Worm (Caenorhabditis elegans) whole organism, midembryonic: ENCODE data around the gene srb-6.

ENCODE experiments used
- T22C8.4 ChIP-seq: fragments of 200-800 bp; sonication (Bioruptor generic); IDR thresholded peaks from 2 replicates; pipeline ENCODE4 v1.3.6; 2022; ENCODE audit warnings: missing genetic modification characterization, missing compliant biosample characterization
- flt-1 ChIP-seq: fragments of 200-800 bp; sonication (Bioruptor generic); IDR thresholded peaks from 2 replicates; pipeline ENCODE4 v1.3.6; 2022; ENCODE audit warnings: missing genetic modification characterization, missing compliant biosample characterization
- klf-2 ChIP-seq: fragments of 200-800 bp; sonication (Bioruptor generic); conservative IDR thresholded peaks from 2 replicates; pipeline ENCODE4 v1.3.6; 2022; ENCODE audit warnings: missing genetic modification reagents, missing genetic modification characterization, missing compliant biosample characterization
- med-1 ChIP-seq: sonication (generic microtip); optimal IDR thresholded peaks from 2 replicates; lab custom pipeline; 2017; ENCODE audit warnings: missing genetic modification characterization, mild to moderate bottlenecking, missing compliant biosample characterization, antibody characterized with exemption, missing genetic modification reagents; ENCODE audit not compliant: insufficient read depth
- ref-1 ChIP-seq: fragments of 200-800 bp; sonication (Bioruptor generic); conservative IDR thresholded peaks from 2 replicates; pipeline ENCODE4 v1.3.6; 2022; ENCODE audit warnings: missing genetic modification reagents, missing genetic modification characterization, missing compliant biosample characterization
- tab-1 ChIP-seq: fragments of 200-800 bp; sonication (Bioruptor generic); IDR thresholded peaks from 2 replicates; pipeline ENCODE4 v1.3.6; 2022; ENCODE audit warnings: missing genetic modification characterization, missing compliant biosample characterization
- ztf-23 ChIP-seq: fragments of 200-800 bp; sonication (Bioruptor generic); IDR thresholded peaks from 2 replicates; pipeline ENCODE4 v1.3.6; 2022; ENCODE audit warnings: missing genetic modification reagents, missing genetic modification characterization, missing compliant biosample characterization

- TF ChIP-seq ztf-23 (GFP tag; lab: Robert Waterston, UW) (no peak), ref-1 (no peak), flt-1 (GFP tag; lab: Robert Waterston, UW) (no peak), T22C8.4 (GFP tag; lab: Robert Waterston, UW) (no peak), med-1 (GFP tag; lab: Kevin White, UChicago) (no peak), tab-1 (GFP tag; lab: Robert Waterston, UW) (no peak), klf-2 (GFP tag; lab: Robert Waterston, UW) (no peak)
These were observed 22.2 kb upstream of the srb-6 start, which contains the start of gene wbp-11 for ce11 chrII:10172436-10172973.
